Worm (Caenorhabditis elegans): ENCODE data around the gene acc-2.

The acc-2 gene

ce11 chrIV:8994487-8994886, 22.1 kb upstream of the acc-2 start:
- TF ChIP-seq dsc-1 (tag; optimal IDR thresholded peaks at IDR 0.05) (no peak), C34B4.2 (tag; optimal IDR thresholded peaks at IDR 0.05) (no peak), aha-1 (tag; optimal IDR thresholded peaks at IDR 0.05) (no peak), ama-1 (optimal IDR thresholded peaks at IDR 0.05) (no peak), unc-98 (GFP tag; IDR thresholded peaks at IDR 0.05) (no peak), nhr-85 (tag) (no peak), lir-3 (tag; optimal IDR thresholded peaks at IDR 0.05; ENCODE audit: poor library complexity) (no peak), ceh-82 (tag; optimal IDR thresholded peaks at IDR 0.05) (no peak), ceh-8 (GFP tag; optimal IDR thresholded peaks at IDR 0.05) (no peak), nhr-11 (tag; optimal IDR thresholded peaks at IDR 0.05) (no peak), F16B12.6 (tag; optimal IDR thresholded peaks at IDR 0.05) (no peak), nhr-20 (tag; optimal IDR thresholded peaks at IDR 0.05) (no peak), snu-23 (GFP tag; optimal IDR thresholded peaks at IDR 0.05) (no peak), nhr-84 (tag; optimal IDR thresholded peaks at IDR 0.05) (no peak), unc-130 (tag; optimal IDR thresholded peaks at IDR 0.05) (no peak)

- TF ChIP-seq sptf-1 (tag; optimal IDR thresholded peaks at IDR 0.05) (no peak), elt-2 (tag; optimal IDR thresholded peaks at IDR 0.05) (no peak), snu-23 (GFP tag; optimal IDR thresholded peaks at IDR 0.05) (no peak), sox-4 (tag; optimal IDR thresholded peaks at IDR 0.05) (no peak), ces-1 (GFP tag; optimal IDR thresholded peaks at IDR 0.05) (no peak), fos-1 (tag; optimal IDR thresholded peaks at IDR 0.05) (no peak), lsy-2 (tag; optimal IDR thresholded peaks at IDR 0.05) (no peak), C34B4.2 (tag; optimal IDR thresholded peaks at IDR 0.05) (no peak), nhr-12 (tag; optimal IDR thresholded peaks at IDR 0.05) (no peak), fkh-8 (tag; optimal IDR thresholded peaks at IDR 0.05) (no peak)
These were observed 15.9 kb upstream of the acc-2 start for ce11 chrIV:9000664-9001063.

- TF ChIP-seq snpc-4 (tag; optimal IDR thresholded peaks at IDR 0.05) (peak; percentile 79), ets-5 (GFP tag; IDR thresholded peaks at IDR 0.05) (no peak)
These were observed 15.4 kb upstream of the acc-2 start for ce11 chrIV:9001184-9001583.

- no peak for TF ChIP-seq pax-3 (tag; optimal IDR thresholded peaks at IDR 0.05)
- no peak for TF ChIP-seq nhr-77 (tag; optimal IDR thresholded peaks at IDR 0.05)
- no peak for TF ChIP-seq snpc-4 (tag; optimal IDR thresholded peaks at IDR 0.05)
- no peak for TF ChIP-seq zip-4 (GFP tag; optimal IDR thresholded peaks at IDR 0.05)
- TF ChIP-seq aha-1 (tag; optimal IDR thresholded peaks at IDR 0.05) = no peak
- TF ChIP-seq nhr-12 (tag; optimal IDR thresholded peaks at IDR 0.05) = no peak
These were observed 13.9 kb upstream of the acc-2 start, which contains the start of gene C53D6.8 for ce11 chrIV:9002636-9003035. Gene C53D6.8 (minus strand): TSS chrIV:9002736.

- TF ChIP-seq swsn-7 (tag; optimal IDR thresholded peaks at IDR 0.05) (no peak), lin-14 (GFP tag; optimal IDR thresholded peaks at IDR 0.05) (peak; percentile 10), fkh-10 (GFP tag; optimal IDR thresholded peaks at IDR 0.05) (no peak), elt-3 (tag; optimal IDR thresholded peaks at IDR 0.05) (no peak), efl-1 (optimal IDR thresholded peaks at IDR 0.05) (no peak), efl-1 (GFP tag; optimal IDR thresholded peaks at IDR 0.05 in 1 of 2) (peak in 1 of 2 experiments; percentile 38), pqm-1 (tag; optimal IDR thresholded peaks at IDR 0.05) (no peak), egl-27 (tag; optimal IDR thresholded peaks at IDR 0.05) (no peak)
These were observed 11.3 kb upstream of the acc-2 start, which contains the start of gene unc-129 for ce11 chrIV:9005310-9005709. Gene unc-129 (minus strand): TSS chrIV:9005410.

All from whole organism, L1 larva.